Worm (Caenorhabditis elegans): ENCODE results near the gene ooc-3.

Gene ooc-3

DNA sequence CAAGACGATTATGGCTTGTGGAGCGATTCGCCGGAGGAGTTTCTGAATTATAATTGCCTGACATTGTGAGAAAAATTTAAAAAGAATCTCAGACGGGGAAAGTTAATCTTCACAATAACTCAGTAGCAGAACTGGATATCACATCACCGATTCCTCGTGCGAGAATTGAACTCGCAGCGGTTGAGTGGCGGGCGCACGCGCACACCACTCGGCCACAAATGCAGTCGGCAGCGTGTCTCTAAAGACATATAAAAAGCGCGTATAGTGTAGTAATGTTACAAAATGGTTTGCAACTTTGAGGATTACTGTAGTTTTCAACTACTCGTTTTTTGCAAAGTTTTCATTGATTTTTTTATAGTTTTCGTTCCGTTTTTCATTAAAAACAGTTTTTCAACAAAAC lies 10.5 kb downstream of the ooc-3 start (continued):
- TF ChIP-seq D1046.2 (GFP tag; IDR thresholded peaks at IDR 0.05) (peak; percentile 95), nhr-76 (tag; optimal IDR thresholded peaks at IDR 0.05) (no peak), daf-16 (GFP tag; optimal IDR thresholded peaks at IDR 0.05) (peak; percentile 61 to 91), daf-16 (tag; optimal IDR thresholded peaks at IDR 0.05) (peak; percentile 68), ceh-28 (tag; optimal IDR thresholded peaks at IDR 0.05) (no peak), unc-130 (GFP tag; optimal IDR thresholded peaks at IDR 0.05) (peak; percentile 85), nhr-28 (tag; optimal IDR thresholded peaks at IDR 0.05) (no peak), nhr-6 (tag; optimal IDR thresholded peaks at IDR 0.05) (no peak), mes-2 (tag; optimal IDR thresholded peaks at IDR 0.05; ENCODE audit: poor library complexity, severe bottlenecking) (peak; percentile 88), egl-43 (GFP tag; IDR thresholded peaks at IDR 0.05) (peak; percentile 99), set-16 (GFP tag; IDR thresholded peaks at IDR 0.05) (peak; percentile 56; the same call in 1 of the 2 replicates), lim-7 (GFP tag; IDR thresholded peaks at IDR 0.05) (peak; percentile 100), tra-1 (GFP tag; IDR thresholded peaks at IDR 0.05) (peak; percentile 93), T26A8.4 (GFP tag; IDR thresholded peaks at IDR 0.05) (peak; percentile 88), nhr-77 (tag; optimal IDR thresholded peaks at IDR 0.05) (peak; percentile 64), tag-97 (GFP tag; IDR thresholded peaks at IDR 0.05) (no peak), daf-12 (tag; optimal IDR thresholded peaks at IDR 0.05) (no peak), ztf-7 (tag; optimal IDR thresholded peaks at IDR 0.05) (no peak), pqm-1 (tag; optimal IDR thresholded peaks at IDR 0.05) (no peak), rbr-2 (tag; optimal IDR thresholded peaks at IDR 0.05) (peak; percentile 87), mdl-1 (tag; optimal IDR thresholded peaks at IDR 0.05) (peak; percentile 34 to 86)

- TF ChIP-seq unc-62 (GFP tag; optimal IDR thresholded peaks at IDR 0.05 in 1 of 2): peak in 1 of 2 experiments; percentile 73
- no peak for TF ChIP-seq unc-62 (tag; optimal IDR thresholded peaks at IDR 0.05)
- TF ChIP-seq nhr-102 (tag; optimal IDR thresholded peaks at IDR 0.05): no peak
Observed at ce11 chrII:11479076-11479475, 16.0 kb downstream of the ooc-3 start, which contains the start of gene W02B12.12. TSS of gene W02B12.12 (minus strand) at chrII:11479176.

DNA sequence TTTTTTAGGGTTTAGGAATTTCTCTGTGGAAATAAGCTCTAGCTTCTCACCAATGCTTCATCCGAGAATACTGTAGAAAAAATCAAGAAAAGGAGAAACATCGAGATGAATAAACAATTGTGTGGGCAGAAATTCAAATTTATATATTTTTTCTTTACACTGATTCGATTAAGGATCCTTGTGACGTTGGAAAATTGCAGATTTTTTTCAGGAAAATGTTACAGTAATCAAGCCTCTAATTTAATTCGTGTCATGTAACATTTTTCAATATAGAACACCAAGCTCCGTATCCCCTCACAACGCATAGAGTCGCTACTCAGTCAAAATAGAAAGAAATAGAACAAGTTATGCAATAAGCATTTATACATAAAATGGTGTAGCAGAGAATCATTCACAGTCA lies 18.7 kb downstream of the ooc-3 start, which contains the start of gene W02B12.16:
W02B12.16 (minus strand) TSS at position 101 of the 400 bp plus-strand sequence.
- no peak for TF ChIP-seq spr-3 (GFP tag; optimal IDR thresholded peaks at IDR 0.05)
- no peak for TF ChIP-seq nhr-6 (tag; optimal IDR thresholded peaks at IDR 0.05)
- no peak for TF ChIP-seq F26F4.8 (GFP tag; conservative IDR thresholded peaks at IDR 0.05)
- TF ChIP-seq nhr-25 (tag; optimal IDR thresholded peaks at IDR 0.05; ENCODE audit: borderline replicate concordance, insufficient read depth): no peak
- TF ChIP-seq ces-1 (GFP tag; optimal IDR thresholded peaks at IDR 0.05): no peak
- TF ChIP-seq nhr-28 (tag; optimal IDR thresholded peaks at IDR 0.05): no peak
- no peak for TF ChIP-seq lin-1 (GFP tag; IDR thresholded peaks at IDR 0.05)
- no peak for TF ChIP-seq lin-38 (GFP tag; IDR thresholded peaks at IDR 0.05)
- no peak for TF ChIP-seq D1046.2 (GFP tag; IDR thresholded peaks at IDR 0.05)
- no peak for TF ChIP-seq F10B5.3 (tag; optimal IDR thresholded peaks at IDR 0.05)
- no peak for TF ChIP-seq hlh-30 (tag; optimal IDR thresholded peaks at IDR 0.05; ENCODE audit: insufficient read depth)
- TF ChIP-seq F49E8.2 (tag; optimal IDR thresholded peaks at IDR 0.05; ENCODE audit: borderline replicate concordance): no peak

DNA sequence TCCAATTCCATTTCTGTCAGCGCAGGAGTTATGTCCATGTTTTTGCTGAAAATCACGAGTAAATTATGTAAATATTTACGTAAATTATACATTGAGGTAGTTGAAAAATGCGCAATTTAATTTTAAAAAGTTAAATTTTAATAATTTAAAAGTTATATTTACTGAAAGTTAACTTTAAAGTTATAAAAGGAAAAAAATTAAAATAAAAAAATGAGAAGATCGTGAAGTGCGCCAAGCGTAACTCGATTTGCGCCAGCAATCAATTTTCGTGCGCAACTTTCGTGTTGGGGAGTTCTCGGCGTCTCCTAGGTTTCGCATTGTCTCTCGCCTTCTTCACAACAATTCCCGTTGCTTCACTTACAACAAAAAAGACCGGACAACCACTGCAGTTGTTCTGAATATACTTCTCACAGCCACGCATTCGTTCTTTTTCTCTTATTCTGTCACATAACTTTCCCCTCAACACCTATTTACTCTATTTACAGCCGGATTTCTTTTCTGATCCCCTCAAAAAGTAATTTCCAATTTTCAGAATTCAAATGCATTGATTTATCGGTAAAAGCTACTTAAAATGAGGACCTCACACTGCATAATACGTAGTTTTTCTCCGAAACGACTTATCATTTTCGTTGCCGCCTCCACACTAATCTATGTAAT lies 21.5 kb downstream of the ooc-3 start, which contains the start of the genes metl-1 and W02B12.11:
metl-1 (minus strand) TSS at position 51 of the 657 bp plus-strand sequence.
W02B12.11 (plus strand) TSS at position 337 of the 657 bp plus-strand sequence.
- TF ChIP-seq nhr-77 (tag; optimal IDR thresholded peaks at IDR 0.05) (no peak), saeg-2 (GFP tag; IDR thresholded peaks at IDR 0.05) (0 out of 2 replicates have a peak, but pooled peaks have one; percentile 66), lim-7 (GFP tag; IDR thresholded peaks at IDR 0.05) (peak; percentile 60; the same call in 1 of the 2 replicates), arid-1 (GFP tag; conservative IDR thresholded peaks at IDR 0.05) (peak; percentile 75), spr-3 (GFP tag; optimal IDR thresholded peaks at IDR 0.05) (peak; percentile 71), nhr-76 (tag; optimal IDR thresholded peaks at IDR 0.05) (no peak), egl-43 (GFP tag; IDR thresholded peaks at IDR 0.05) (peak; percentile 68), aha-1 (tag) (peak; percentile 31), hlh-11 (tag; optimal IDR thresholded peaks at IDR 0.05) (peak; percentile 83), zip-2 (tag; optimal IDR thresholded peaks at IDR 0.05) (peak; percentile 6), ctbp-1 (GFP tag; IDR thresholded peaks at IDR 0.05) (peak; percentile 73), dpl-1 (GFP tag; optimal IDR thresholded peaks at IDR 0.05) (peak; percentile 82), nhr-102 (tag; optimal IDR thresholded peaks at IDR 0.05) (peak; percentile 88), rbr-2 (tag; optimal IDR thresholded peaks at IDR 0.05) (peak; percentile 83), hmg-1.1 (GFP tag; IDR thresholded peaks at IDR 0.05) (peak; percentile 87), mdt-29 (GFP tag; IDR thresholded peaks at IDR 0.05) (no peak), jun-1 (tag; optimal IDR thresholded peaks at IDR 0.05) (peak; percentile 65), nhr-10 (tag; optimal IDR thresholded peaks at IDR 0.05) (no peak), unc-130 (GFP tag; optimal IDR thresholded peaks at IDR 0.05) (peak; percentile 53), mxl-2 (GFP tag; conservative IDR thresholded peaks at IDR 0.05) (no peak), mes-2 (tag; optimal IDR thresholded peaks at IDR 0.05; ENCODE audit: poor library complexity, severe bottlenecking) (peak; percentile 93)

Measured in whole organism, L4 larva.